Fruit fly (Drosophila melanogaster) whole organism: ENCODE measurements around the gene C3G.

ENCODE experiments used
- CG8478 ChIP-seq: fragments of >200 bp; optimal IDR thresholded peaks from 2 replicates; lab custom pipeline; 2018; ENCODE audit warnings: inconsistent platforms
- Dll ChIP-seq: fragments of >200 bp; optimal IDR thresholded peaks from 2 replicates; lab custom pipeline; 2017
- EcR ChIP-seq, 2 experiments: fragments of >200 bp; optimal IDR thresholded peaks; 2 replicates each; lab custom pipeline; 2017; ENCODE audit warnings: missing biosample characterization in 2 of 2, missing genetic modification characterization in 2 of 2, missing genetic modification reagents in 2 of 2
- pan ChIP-seq: fragments of >200 bp; optimal IDR thresholded peaks from 2 replicates; lab custom pipeline; 2017
- psq ChIP-seq: fragments of >200 bp; optimal IDR thresholded peaks from 2 replicates; lab custom pipeline; 2017
- usp ChIP-seq: fragments of >200 bp; optimal IDR thresholded peaks from 2 replicates; lab custom pipeline; 2017; ENCODE audit warnings: missing biosample characterization, missing genetic modification characterization, mixed read lengths

Gene C3G

dm6 chrX:6791531-6791930 lies 11.9 kb downstream of the C3G start:
- TF ChIP-seq CG8478 (lab: Kevin White, UChicago) (no peak), Dll (lab: Kevin White, UChicago) (peak; percentile 50)

- TF ChIP-seq pan (lab: Kevin White, UChicago): no peak
- TF ChIP-seq Dll (lab: Kevin White, UChicago): no peak
- no peak for TF ChIP-seq usp
- no peak for TF ChIP-seq EcR (GFP tag; optimal IDR thresholded peaks at IDR 0.05; lab: Kevin White, UChicago)
- no peak for TF ChIP-seq CG8478 (lab: Kevin White, UChicago)
- TF ChIP-seq psq (lab: Kevin White, UChicago): no peak
Measured at dm6 chrX:6790944-6791343, 12.4 kb downstream of the C3G start.

- TF ChIP-seq CG8478 (lab: Kevin White, UChicago) (no peak), usp (no peak), psq (lab: Kevin White, UChicago) (no peak), Dll (lab: Kevin White, UChicago) (no peak), EcR (GFP tag; optimal IDR thresholded peaks at IDR 0.05; lab: Kevin White, UChicago) (no peak), pan (lab: Kevin White, UChicago) (no peak)
Measured at dm6 chrX:6779609-6780139, 23.7 kb downstream of the C3G start, which contains the start of gene shf. shf (minus strand) TSS chrX:6779659.

dm6 chrX:6778780-6779179 lies 24.6 kb downstream of the C3G start:
- TF ChIP-seq psq (lab: Kevin White, UChicago) (no peak), CG8478 (lab: Kevin White, UChicago) (no peak), pan (lab: Kevin White, UChicago) (no peak)

- peak; percentile 55 for TF ChIP-seq pan (lab: Kevin White, UChicago)
- TF ChIP-seq psq (lab: Kevin White, UChicago): no peak
Measured at dm6 chrX:6778068-6778467, 25.3 kb downstream of the C3G start.

- TF ChIP-seq psq (lab: Kevin White, UChicago): no peak
Measured at dm6 chrX:6777394-6777793, 26.0 kb downstream of the C3G start.

- TF ChIP-seq CG8478 (lab: Kevin White, UChicago) (no peak), pan (lab: Kevin White, UChicago) (no peak)
Measured at dm6 chrX:6776934-6777333, 26.5 kb downstream of the C3G start.

- TF ChIP-seq CG8478 (lab: Kevin White, UChicago): no peak
- no peak for TF ChIP-seq psq (lab: Kevin White, UChicago)
- TF ChIP-seq Dll (lab: Kevin White, UChicago): no peak
- TF ChIP-seq pan (lab: Kevin White, UChicago): no peak
- TF ChIP-seq usp: no peak
- no peak for TF ChIP-seq EcR (GFP tag; optimal IDR thresholded peaks at IDR 0.05; lab: Kevin White, UChicago)
Measured at dm6 chrX:6776274-6776673, 27.1 kb downstream of the C3G start.

dm6 chrX:6775622-6776021 lies 27.8 kb downstream of the C3G start:
- TF ChIP-seq psq (lab: Kevin White, UChicago) (no peak), CG8478 (lab: Kevin White, UChicago) (no peak), EcR (GFP tag; optimal IDR thresholded peaks at IDR 0.05; lab: Kevin White, UChicago) (no peak), pan (lab: Kevin White, UChicago) (no peak), Dll (lab: Kevin White, UChicago) (no peak), usp (no peak)

dm6 chrX:6770924-6771323 lies 32.5 kb downstream of the C3G start, which contains the start of gene Coq7:
Coq7 (plus strand) TSS chrX:6771225.
- TF ChIP-seq usp: no peak
- no peak for TF ChIP-seq psq (lab: Kevin White, UChicago)
- no peak for TF ChIP-seq CG8478 (lab: Kevin White, UChicago)
- TF ChIP-seq EcR (GFP tag; optimal IDR thresholded peaks at IDR 0.05; lab: Kevin White, UChicago): no peak
- no peak for TF ChIP-seq pan (lab: Kevin White, UChicago)
- no peak for TF ChIP-seq Dll (lab: Kevin White, UChicago)

dm6 chrX:6759184-6759965 lies 44.0 kb downstream of the C3G start:
- TF ChIP-seq EcR (GFP tag; optimal IDR thresholded peaks at IDR 0.05; lab: Kevin White, UChicago): no peak
- TF ChIP-seq Dll (lab: Kevin White, UChicago): no peak
- no peak for TF ChIP-seq CG8478 (lab: Kevin White, UChicago)
- TF ChIP-seq psq (lab: Kevin White, UChicago): no peak
- no peak for TF ChIP-seq pan (lab: Kevin White, UChicago)
- TF ChIP-seq usp: no peak

- no peak for TF ChIP-seq psq (lab: Kevin White, UChicago)
- no peak for TF ChIP-seq usp
- TF ChIP-seq Dll (lab: Kevin White, UChicago): no peak
- no peak for TF ChIP-seq CG8478 (lab: Kevin White, UChicago)
- TF ChIP-seq EcR (GFP tag; optimal IDR thresholded peaks at IDR 0.05; lab: Kevin White, UChicago): no peak
- TF ChIP-seq pan (lab: Kevin White, UChicago): no peak
Measured at dm6 chrX:6756175-6756718, 47.1 kb downstream of the C3G start, which contains the start of gene sov. sov (plus strand) TSS chrX:6756322.
